Fruit fly (Drosophila melanogaster) whole organism, embryonic: ENCODE measurements around the gene CG16957.

ENCODE experiments used
- Aef1 ChIP-seq: fragments of 200-800 bp; sonication (Bioruptor generic); IDR thresholded peaks from 3 replicates; pipeline ENCODE4 v1.3.6; 2022; ENCODE audit warnings: missing biosample characterization, missing genetic modification characterization
- Antp ChIP-seq: fragments of 200-800 bp; sonication (Bioruptor generic); optimal IDR thresholded peaks from 3 replicates; lab custom pipeline; 2016; ENCODE audit warnings: missing biosample characterization, missing genetic modification characterization
- Blimp-1 ChIP-seq: fragments of 200-800 bp; sonication (Bioruptor generic); optimal IDR thresholded peaks from 3 replicates; lab custom pipeline; 2018; ENCODE audit warnings: missing biosample characterization, missing genetic modification characterization, mild to moderate bottlenecking, moderate library complexity, missing genetic modification reagents
- CG11093 ChIP-seq: fragments of 200-800 bp; sonication (Bioruptor generic); IDR thresholded peaks from 3 replicates; pipeline ENCODE4 v1.3.6; 2022; ENCODE audit warnings: missing biosample characterization, missing genetic modification characterization
- CG11723 ChIP-seq: fragments of 200-800 bp; sonication (Bioruptor generic); optimal IDR thresholded peaks from 2 replicates; lab custom pipeline; 2017; ENCODE audit warnings: missing biosample characterization, mild to moderate bottlenecking, missing genetic modification characterization
- CG12071 ChIP-seq: fragments of 200-800 bp; sonication (Bioruptor generic); optimal IDR thresholded peaks from 3 replicates; lab custom pipeline; 2018; ENCODE audit warnings: missing biosample characterization, mild to moderate bottlenecking, missing genetic modification characterization
- CG12219 ChIP-seq: fragments of 200-800 bp; sonication (Bioruptor generic); optimal IDR thresholded peaks from 3 replicates; lab custom pipeline; 2018; ENCODE audit warnings: missing biosample characterization, mild to moderate bottlenecking, missing genetic modification characterization
- CG12769 ChIP-seq: fragments of 200-800 bp; sonication (Bioruptor generic); optimal IDR thresholded peaks from 2 replicates; lab custom pipeline; 2019; ENCODE audit warnings: missing biosample characterization, mild to moderate bottlenecking, missing genetic modification characterization, moderate library complexity
- CG13123 ChIP-seq: fragments of 200-800 bp; sonication (Bioruptor generic); optimal IDR thresholded peaks from 2 replicates; lab custom pipeline; 2016; ENCODE audit warnings: missing biosample characterization, missing genetic modification characterization
- CG13296 ChIP-seq: fragments of 200-800 bp; sonication (Bioruptor generic); optimal IDR thresholded peaks from 3 replicates; lab custom pipeline; 2018; ENCODE audit warnings: missing biosample characterization, mild to moderate bottlenecking, missing genetic modification characterization
- CG14860 ChIP-seq: fragments of 200-800 bp; sonication (Bioruptor generic); IDR thresholded peaks from 3 replicates; pipeline ENCODE4 v1.3.6; 2022; ENCODE audit warnings: missing biosample characterization, missing genetic modification characterization; ENCODE audit not compliant: partially characterized antibody
- CG17359 ChIP-seq: fragments of 200-800 bp; sonication (Bioruptor generic); optimal IDR thresholded peaks from 3 replicates; lab custom pipeline; 2018; ENCODE audit warnings: missing biosample characterization, mild to moderate bottlenecking, missing genetic modification characterization, moderate library complexity
- CG17568 ChIP-seq: fragments of 200-800 bp; sonication (Bioruptor generic); optimal IDR thresholded peaks from 2 replicates; lab custom pipeline; 2018; ENCODE audit warnings: missing biosample characterization, mild to moderate bottlenecking, missing genetic modification characterization, moderate library complexity
- CG32767 ChIP-seq: fragments of 200-800 bp; sonication (Bioruptor generic); IDR thresholded peaks from 2 replicates; pipeline ENCODE4 v1.3.6; 2022; ENCODE audit warnings: missing biosample characterization, missing genetic modification characterization
- CG3847 ChIP-seq: fragments of 200-800 bp; sonication (Bioruptor generic); IDR thresholded peaks from 2 replicates; pipeline ENCODE4 v1.3.6; 2022; ENCODE audit warnings: missing biosample characterization, missing genetic modification characterization
- CG4404 ChIP-seq: fragments of 200-800 bp; sonication (Bioruptor generic); IDR thresholded peaks from 2 replicates; pipeline ENCODE4 v1.3.6; 2022; ENCODE audit warnings: missing biosample characterization, missing genetic modification characterization
- CG4707 ChIP-seq: fragments of 200-800 bp; sonication (Bioruptor generic); optimal IDR thresholded peaks from 2 replicates; lab custom pipeline; 2018; ENCODE audit warnings: missing biosample characterization, mild to moderate bottlenecking, missing genetic modification characterization, moderate library complexity
- CG8765 ChIP-seq: fragments of 200-800 bp; sonication (Bioruptor generic); IDR thresholded peaks from 2 replicates; pipeline ENCODE4 v1.3.6; 2022; ENCODE audit warnings: missing biosample characterization, missing genetic modification characterization
- CrebB ChIP-seq: fragments of 200-800 bp; sonication (Bioruptor generic); optimal IDR thresholded peaks from 3 replicates; lab custom pipeline; 2018; ENCODE audit warnings: missing biosample characterization, mild to moderate bottlenecking, missing genetic modification characterization
- D19B ChIP-seq: fragments of 200-800 bp; sonication (Bioruptor generic); optimal IDR thresholded peaks from 2 replicates; lab custom pipeline; 2017; ENCODE audit warnings: missing biosample characterization, mild to moderate bottlenecking, missing genetic modification characterization
- Dip3 ChIP-seq: fragments of 200-800 bp; sonication (Bioruptor generic); optimal IDR thresholded peaks from 3 replicates; lab custom pipeline; 2016; ENCODE audit warnings: missing biosample characterization, missing genetic modification characterization
- Fer2 ChIP-seq: fragments of 200-800 bp; sonication (Bioruptor generic); optimal IDR thresholded peaks from 2 replicates; lab custom pipeline; 2018; ENCODE audit warnings: missing biosample characterization, mild to moderate bottlenecking, missing genetic modification characterization, moderate library complexity
- HLH4C ChIP-seq: fragments of 200-800 bp; sonication (Bioruptor generic); IDR thresholded peaks from 3 replicates; pipeline ENCODE4 v1.3.6; 2022; ENCODE audit warnings: missing biosample characterization, missing genetic modification characterization; ENCODE audit not compliant: partially characterized antibody
- Hand ChIP-seq: fragments of 200-800 bp; sonication (Bioruptor generic); optimal IDR thresholded peaks from 2 replicates; lab custom pipeline; 2017; ENCODE audit warnings: mild to moderate bottlenecking, missing biosample characterization, missing genetic modification reagents, missing genetic modification characterization
- Hr39 ChIP-seq: fragments of >200 bp; optimal IDR thresholded peaks from 2 replicates; lab custom pipeline; 2017
- Kr ChIP-seq: fragments of 200-800 bp; sonication (Bioruptor generic); optimal IDR thresholded peaks from 2 replicates; lab custom pipeline; 2017; ENCODE audit warnings: missing biosample characterization, mild to moderate bottlenecking, missing genetic modification characterization
- Lim3 ChIP-seq: fragments of 200-800 bp; sonication (Bioruptor generic); IDR thresholded peaks from 2 replicates; pipeline ENCODE4 v1.3.6; 2022; ENCODE audit warnings: missing biosample characterization, missing genetic modification characterization
- NC2α ChIP-seq: fragments of 200-800 bp; sonication (Bioruptor generic); optimal IDR thresholded peaks from 2 replicates; lab custom pipeline; 2016; ENCODE audit warnings: missing biosample characterization, missing genetic modification characterization
- Neu2 ChIP-seq: fragments of 200-800 bp; sonication (Bioruptor generic); optimal IDR thresholded peaks from 3 replicates; lab custom pipeline; 2016; ENCODE audit warnings: missing biosample characterization, missing genetic modification characterization, borderline replicate concordance
- Scr ChIP-seq: fragments of 200-800 bp; sonication (Bioruptor generic); IDR thresholded peaks from 2 replicates; pipeline ENCODE4 v1.3.6; 2022; ENCODE audit warnings: missing biosample characterization, missing genetic modification characterization; ENCODE audit not compliant: partially characterized antibody
- Ssrp ChIP-seq: fragments of 200-800 bp; sonication (Bioruptor generic); optimal IDR thresholded peaks from 2 replicates; lab custom pipeline; 2018; ENCODE audit warnings: missing biosample characterization, mild to moderate bottlenecking, missing genetic modification characterization, moderate library complexity
- abd-A ChIP-seq: fragments of 200-800 bp; sonication (Bioruptor generic); optimal IDR thresholded peaks from 3 replicates; lab custom pipeline; 2019; ENCODE audit warnings: missing biosample characterization, mild to moderate bottlenecking, missing genetic modification characterization, moderate library complexity
- cad ChIP-seq: fragments of >200 bp; optimal IDR thresholded peaks from 2 replicates; lab custom pipeline; 2017; ENCODE audit warnings: missing biosample characterization, missing genetic modification characterization
- cas ChIP-seq: fragments of 200-800 bp; sonication (Bioruptor generic); IDR thresholded peaks from 2 replicates; pipeline ENCODE4 v1.3.6; 2022; ENCODE audit warnings: missing biosample characterization, missing genetic modification characterization
- chif ChIP-seq, 2 experiments: fragments of 200-800 bp; sonication (Bioruptor generic); optimal IDR thresholded peaks; 3 replicates each; lab custom pipeline; 2016; ENCODE audit warnings: missing biosample characterization in 2 of 2, missing genetic modification characterization in 2 of 2
- crol ChIP-seq: fragments of 200-800 bp; sonication (Bioruptor generic); IDR thresholded peaks from 2 replicates; pipeline ENCODE4 v1.3.6; 2022; ENCODE audit warnings: missing biosample characterization, missing genetic modification characterization
- crp ChIP-seq, 2 experiments: fragments of 200-800 bp; sonication (Bioruptor generic); optimal IDR thresholded peaks; 2 replicates in 1 of 2; 3 replicates in 1 of 2; lab custom pipeline; 2017; ENCODE audit warnings: missing biosample characterization in 2 of 2, missing genetic modification characterization in 2 of 2, mild to moderate bottlenecking in 1 of 2, moderate library complexity in 1 of 2
- emc ChIP-seq: fragments of 200-800 bp; sonication (Bioruptor generic); optimal IDR thresholded peaks from 2 replicates; lab custom pipeline; 2016; ENCODE audit warnings: missing biosample characterization, missing genetic modification characterization
- ems ChIP-seq: fragments of 200-800 bp; sonication (Bioruptor generic); optimal IDR thresholded peaks from 3 replicates; lab custom pipeline; 2016; ENCODE audit warnings: missing biosample characterization, missing genetic modification characterization
- fru ChIP-seq: fragments of >200 bp; optimal IDR thresholded peaks from 2 replicates; lab custom pipeline; 2017
- gfzf ChIP-seq: fragments of 200-800 bp; sonication (Bioruptor generic); optimal IDR thresholded peaks from 2 replicates; lab custom pipeline; 2016; ENCODE audit warnings: missing biosample characterization, mild to moderate bottlenecking, missing genetic modification characterization, moderate library complexity
- klu ChIP-seq: fragments of 200-800 bp; sonication (Bioruptor generic); IDR thresholded peaks from 2 replicates; pipeline ENCODE4 v1.3.6; 2022; ENCODE audit warnings: missing biosample characterization, missing genetic modification characterization
- lilli ChIP-seq: fragments of 200-800 bp; sonication (Bioruptor generic); optimal IDR thresholded peaks from 3 replicates; lab custom pipeline; 2016; ENCODE audit warnings: missing biosample characterization, missing genetic modification characterization
- maf-S ChIP-seq: fragments of 200-800 bp; sonication (Bioruptor generic); optimal IDR thresholded peaks from 2 replicates; lab custom pipeline; 2016; ENCODE audit warnings: missing biosample characterization, missing genetic modification characterization
- nau ChIP-seq: fragments of 200-800 bp; sonication (Bioruptor generic); optimal IDR thresholded peaks from 3 replicates; lab custom pipeline; 2017; ENCODE audit warnings: missing biosample characterization, mild to moderate bottlenecking, missing genetic modification characterization, missing genetic modification reagents
- rib ChIP-seq: fragments of 200-800 bp; sonication (Bioruptor generic); IDR thresholded peaks from 2 replicates; pipeline ENCODE4 v1.3.6; 2022; ENCODE audit warnings: missing biosample characterization, missing genetic modification characterization
- run ChIP-seq: fragments of 200-800 bp; sonication (Bioruptor generic); optimal IDR thresholded peaks from 3 replicates; lab custom pipeline; 2018; ENCODE audit warnings: missing biosample characterization, mild to moderate bottlenecking, missing genetic modification characterization
- schlank ChIP-seq: fragments of 200-800 bp; sonication (Bioruptor generic); optimal IDR thresholded peaks from 2 replicates; lab custom pipeline; 2018; ENCODE audit warnings: missing biosample characterization, mild to moderate bottlenecking, missing genetic modification characterization
- slp2 ChIP-seq: fragments of 200-800 bp; sonication (Bioruptor generic); optimal IDR thresholded peaks from 2 replicates; lab custom pipeline; 2016; ENCODE audit warnings: missing biosample characterization, missing genetic modification characterization
- ssp ChIP-seq: fragments of 200-800 bp; sonication (Bioruptor generic); IDR thresholded peaks from 2 replicates; pipeline ENCODE4 v1.3.6; 2022; ENCODE audit warnings: missing biosample characterization, missing genetic modification characterization
- tio ChIP-seq: fragments of 200-800 bp; sonication (Bioruptor generic); optimal IDR thresholded peaks from 2 replicates; lab custom pipeline; 2017; ENCODE audit warnings: missing biosample characterization, missing genetic modification characterization, inconsistent platforms

The CG16957 gene

DNA sequence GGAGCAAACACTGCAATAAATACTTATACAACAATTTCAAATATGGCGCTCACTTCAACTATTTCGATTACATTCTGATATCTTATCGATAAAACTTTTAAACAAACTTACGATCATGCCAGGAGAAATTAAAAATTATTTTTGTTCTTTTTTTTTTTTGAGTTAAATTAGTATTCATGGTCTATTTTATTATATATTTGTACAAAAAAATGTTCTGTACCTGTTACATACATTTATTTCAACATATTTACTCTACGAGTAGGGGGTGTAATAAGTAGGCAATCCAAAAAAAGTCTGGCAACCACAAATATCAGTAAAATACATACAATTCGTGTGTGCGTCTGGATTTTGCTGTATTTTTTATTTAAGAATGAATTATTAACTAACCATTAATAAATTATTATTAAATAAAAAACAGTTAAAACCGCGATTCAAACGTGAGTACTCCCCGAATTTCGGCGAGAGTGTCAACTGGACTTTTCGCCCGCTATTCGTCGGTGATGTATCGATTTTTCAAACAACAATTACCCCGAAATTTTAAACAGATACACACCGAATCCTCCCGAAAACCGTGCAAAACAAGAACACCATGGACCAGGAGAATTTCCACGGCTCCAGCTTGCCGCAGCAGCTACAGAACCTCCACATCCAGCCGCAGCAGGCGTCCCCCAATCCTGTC lies 13.5 kb downstream of the CG16957 start, which contains the start of gene loqs (continued):
- no peak for TF ChIP-seq maf-S
- no peak for TF ChIP-seq klu (GFP tag; lab: Robert Waterston, UW)
- TF ChIP-seq rib: no peak
- no peak for TF ChIP-seq Dip3 (GFP tag; lab: Kevin White, UChicago)
- TF ChIP-seq Blimp-1: no peak
- TF ChIP-seq CG14860 (GFP tag; lab: Robert Waterston, UW): no peak
- TF ChIP-seq CG12219 (GFP tag; lab: Kevin White, UChicago): no peak
- no peak for TF ChIP-seq Kr (GFP tag; lab: Kevin White, UChicago)
- TF ChIP-seq CG17568 (GFP tag; lab: Kevin White, UChicago): no peak
- TF ChIP-seq lilli (GFP tag; lab: Kevin White, UChicago): peak; percentile 24
- TF ChIP-seq CG11723 (GFP tag; lab: Kevin White, UChicago): no peak
- TF ChIP-seq cad (GFP tag; lab: Kevin White, UChicago): no peak
- no peak for TF ChIP-seq CG11093 (GFP tag; lab: Robert Waterston, UW)
- no peak for TF ChIP-seq Hr39 (lab: Kevin White, UChicago)
- no peak for TF ChIP-seq abd-A
- TF ChIP-seq ssp (GFP tag; lab: Robert Waterston, UW): no peak
- TF ChIP-seq CG17359 (tag; lab: Kevin White, UChicago): no peak
- TF ChIP-seq CG13296 (GFP tag; lab: Kevin White, UChicago): no peak
- TF ChIP-seq D19B: no peak
- TF ChIP-seq HLH4C (GFP tag; lab: Robert Waterston, UW): 0 out of 3 replicates have a peak, but pooled peaks have one; percentile 46
- no peak for TF ChIP-seq ems
- peak; percentile 63; the same call in 1 of the 2 replicates for TF ChIP-seq CG32767 (GFP tag; lab: Robert Waterston, UW)
- no peak for TF ChIP-seq nau (GFP tag; lab: Kevin White, UChicago)
- TF ChIP-seq CG12071: no peak
- TF ChIP-seq CG4404 (GFP tag; lab: Robert Waterston, UW): no peak
- no peak for TF ChIP-seq Ssrp (tag; lab: Kevin White, UChicago)
- TF ChIP-seq Neu2 (GFP tag; lab: Kevin White, UChicago): no peak
- no peak for TF ChIP-seq CG8765
- TF ChIP-seq Lim3 (GFP tag; lab: Robert Waterston, UW): no peak
- TF ChIP-seq Antp: no peak
- TF ChIP-seq NC2α (GFP tag; lab: Kevin White, UChicago): no peak
- TF ChIP-seq tio (GFP tag; lab: Kevin White, UChicago): no peak
- TF ChIP-seq fru (lab: Kevin White, UChicago): no peak
- no peak for TF ChIP-seq Hand
- TF ChIP-seq emc (GFP tag; lab: Kevin White, UChicago): no peak
- no peak for TF ChIP-seq schlank
- no peak for TF ChIP-seq chif (GFP tag; optimal IDR thresholded peaks at IDR 0.05; lab: Kevin White, UChicago)
- TF ChIP-seq cas (GFP tag; lab: Robert Waterston, UW): no peak
- no peak for TF ChIP-seq CG4707 (GFP tag; lab: Kevin White, UChicago)
- no peak for TF ChIP-seq CG12769
- no peak for TF ChIP-seq slp2 (GFP tag; lab: Kevin White, UChicago)
- TF ChIP-seq crp (GFP tag; optimal IDR thresholded peaks at IDR 0.05; lab: Kevin White, UChicago): no peak
- no peak for TF ChIP-seq crol
- no peak for TF ChIP-seq Aef1 (GFP tag; lab: Robert Waterston, UW)
- TF ChIP-seq Scr: peak; percentile 51
- no peak for TF ChIP-seq CG13123 (GFP tag; lab: Kevin White, UChicago)
- TF ChIP-seq gfzf (GFP tag; lab: Kevin White, UChicago): no peak
- TF ChIP-seq run: no peak
- TF ChIP-seq CG3847 (GFP tag; lab: Robert Waterston, UW): no peak
- no peak for TF ChIP-seq CrebB (tag; lab: Kevin White, UChicago)
- no peak for TF ChIP-seq Fer2 (tag; lab: Kevin White, UChicago)
